Fruit fly (Drosophila melanogaster) whole organism, prepupa: ENCODE results near the gene Elp3.

Source experiments
- Blimp-1 ChIP-seq: fragments of 200-800 bp; sonication (Bioruptor generic); optimal IDR thresholded peaks from 3 replicates; lab custom pipeline; 2017; ENCODE audit warnings: missing biosample characterization, missing genetic modification characterization, mild to moderate bottlenecking, moderate library complexity, missing genetic modification reagents
- CG10631 ChIP-seq: fragments of 200-800 bp; sonication (Bioruptor generic); optimal IDR thresholded peaks from 2 replicates; lab custom pipeline; 2016; ENCODE audit warnings: missing biosample characterization, missing genetic modification characterization
- CG10669 ChIP-seq: fragments of 200-800 bp; sonication (Bioruptor generic); optimal IDR thresholded peaks from 3 replicates; lab custom pipeline; 2018; ENCODE audit warnings: missing biosample characterization, mild to moderate bottlenecking, missing genetic modification characterization, moderate library complexity
- CG11294 ChIP-seq: fragments of 200-800 bp; sonication (Bioruptor generic); IDR thresholded peaks from 2 replicates; pipeline ENCODE4 v1.3.6; 2022; ENCODE audit warnings: missing biosample characterization, missing genetic modification characterization
- CG1621 ChIP-seq: fragments of 200-800 bp; sonication (Bioruptor generic); optimal IDR thresholded peaks from 3 replicates; lab custom pipeline; 2018; ENCODE audit warnings: missing biosample characterization, mild to moderate bottlenecking, missing genetic modification characterization
- CG16779 ChIP-seq: fragments of 200-800 bp; sonication (Bioruptor generic); optimal IDR thresholded peaks from 3 replicates; lab custom pipeline; 2017; ENCODE audit warnings: missing biosample characterization, mild to moderate bottlenecking, missing genetic modification characterization
- CG3032 ChIP-seq: fragments of 200-800 bp; optimal IDR thresholded peaks from 2 replicates; lab custom pipeline; 2019; ENCODE audit warnings: missing biosample characterization, mild to moderate bottlenecking, missing genetic modification characterization, moderate library complexity
- CG31627 ChIP-seq: fragments of 200-800 bp; sonication (Bioruptor generic); optimal IDR thresholded peaks from 3 replicates; lab custom pipeline; 2016; ENCODE audit warnings: missing biosample characterization, missing genetic modification characterization
- CG32006 ChIP-seq: fragments of 200-800 bp; sonication (Bioruptor generic); optimal IDR thresholded peaks from 3 replicates; lab custom pipeline; 2017; ENCODE audit warnings: missing biosample characterization, mild to moderate bottlenecking, missing genetic modification characterization
- CG34406 ChIP-seq: fragments of 200-800 bp; sonication (Bioruptor generic); optimal IDR thresholded peaks from 3 replicates; lab custom pipeline; 2016; ENCODE audit warnings: missing biosample characterization, missing genetic modification characterization
- CG3919 ChIP-seq: fragments of 200-800 bp; sonication (Bioruptor generic); optimal IDR thresholded peaks from 3 replicates; lab custom pipeline; 2016; ENCODE audit warnings: missing biosample characterization, missing genetic modification characterization
- CG6163 ChIP-seq: fragments of 200-800 bp; sonication (Bioruptor generic); IDR thresholded peaks from 3 replicates; pipeline ENCODE4 v1.3.6; 2022; ENCODE audit warnings: missing biosample characterization, missing genetic modification characterization
- CG6808 ChIP-seq: fragments of 200-800 bp; sonication (Bioruptor generic); optimal IDR thresholded peaks from 3 replicates; lab custom pipeline; 2017; ENCODE audit warnings: missing biosample characterization, missing genetic modification characterization, mild to moderate bottlenecking, moderate library complexity, missing genetic modification reagents
- CG6854 ChIP-seq: fragments of 200-800 bp; sonication (Bioruptor generic); optimal IDR thresholded peaks from 2 replicates; lab custom pipeline; 2017; ENCODE audit warnings: missing biosample characterization, mild to moderate bottlenecking, missing genetic modification characterization
- CG8119 ChIP-seq: fragments of 200-800 bp; sonication (Bioruptor generic); IDR thresholded peaks from 3 replicates; pipeline ENCODE4 v1.3.6; 2022; ENCODE audit warnings: missing biosample characterization, missing genetic modification characterization
- CG8319 ChIP-seq: fragments of 200-800 bp; sonication (Bioruptor generic); optimal IDR thresholded peaks from 3 replicates; lab custom pipeline; 2016; ENCODE audit warnings: missing biosample characterization, missing genetic modification characterization
- CG8632 ChIP-seq: fragments of 200-800 bp; sonication (Bioruptor generic); optimal IDR thresholded peaks from 3 replicates; lab custom pipeline; 2016; ENCODE audit warnings: missing biosample characterization, missing genetic modification characterization
- CG9139 ChIP-seq: fragments of 200-800 bp; sonication (Bioruptor generic); optimal IDR thresholded peaks from 3 replicates; lab custom pipeline; 2017; ENCODE audit warnings: missing biosample characterization, mild to moderate bottlenecking, missing genetic modification characterization
- Eip75B ChIP-seq: fragments of 200-800 bp; sonication (Bioruptor generic); optimal IDR thresholded peaks from 3 replicates; lab custom pipeline; 2016; ENCODE audit warnings: missing biosample characterization, missing genetic modification characterization
- Eip78C ChIP-seq: fragments of 200-800 bp; sonication (Bioruptor generic); peaks from one replicate; lab custom pipeline; 2016; ENCODE audit warnings: missing biosample characterization, missing genetic modification characterization
- Eip93F ChIP-seq: fragments of 200-800 bp; sonication (Bioruptor generic); optimal IDR thresholded peaks from 2 replicates; lab custom pipeline; 2016; ENCODE audit warnings: missing biosample characterization, mild to moderate bottlenecking, missing genetic modification characterization
- Ets21C ChIP-seq: fragments of 200-800 bp; sonication (Bioruptor generic); optimal IDR thresholded peaks from 3 replicates; lab custom pipeline; 2016; ENCODE audit warnings: missing biosample characterization, missing genetic modification characterization
- Ets96B ChIP-seq: fragments of 200-800 bp; optimal IDR thresholded peaks from 2 replicates; lab custom pipeline; 2019; ENCODE audit warnings: missing biosample characterization, mild to moderate bottlenecking, missing genetic modification characterization, moderate library complexity
- Gug ChIP-seq: fragments of 200-800 bp; sonication (Bioruptor generic); IDR thresholded peaks from 2 replicates; pipeline ENCODE4 v1.3.6; 2022; ENCODE audit warnings: missing biosample characterization, missing genetic modification characterization
- Hr38 ChIP-seq: sonication (Bioruptor generic); optimal IDR thresholded peaks from 2 replicates; lab custom pipeline; 2016; ENCODE audit warnings: missing biosample characterization, missing genetic modification characterization
- Hr39 ChIP-seq: fragments of 200-800 bp; sonication (Bioruptor generic); optimal IDR thresholded peaks from 2 replicates; lab custom pipeline; 2016; ENCODE audit warnings: missing biosample characterization, missing genetic modification characterization
- Hr4 ChIP-seq: fragments of 200-800 bp; sonication (Bioruptor generic); optimal IDR thresholded peaks from 3 replicates; lab custom pipeline; 2016; ENCODE audit warnings: missing biosample characterization, missing genetic modification characterization
- Lpt ChIP-seq: fragments of 200-800 bp; sonication (Bioruptor generic); optimal IDR thresholded peaks from 3 replicates; lab custom pipeline; 2016; ENCODE audit warnings: missing biosample characterization, missing genetic modification characterization
- Met ChIP-seq: fragments of 200-800 bp; sonication (Bioruptor generic); optimal IDR thresholded peaks from 3 replicates; lab custom pipeline; 2016; ENCODE audit warnings: missing biosample characterization, missing genetic modification characterization
- OdsH ChIP-seq: fragments of 200-800 bp; sonication (Bioruptor generic); optimal IDR thresholded peaks from 3 replicates; lab custom pipeline; 2016; ENCODE audit warnings: missing biosample characterization, missing genetic modification characterization
- Smox ChIP-seq: fragments of 200-800 bp; sonication (Bioruptor generic); optimal IDR thresholded peaks from 3 replicates; lab custom pipeline; 2016; ENCODE audit warnings: missing biosample characterization, missing genetic modification characterization
- Sox102F ChIP-seq: fragments of 200-800 bp; sonication (Bioruptor generic); optimal IDR thresholded peaks from 2 replicates; lab custom pipeline; 2016; ENCODE audit warnings: missing biosample characterization, mild to moderate bottlenecking, missing genetic modification characterization
- Sox15 ChIP-seq: fragments of 200-800 bp; sonication (Bioruptor generic); optimal IDR thresholded peaks from 3 replicates; lab custom pipeline; 2016; ENCODE audit warnings: missing biosample characterization, missing genetic modification characterization
- achi ChIP-seq: fragments of 200-800 bp; sonication (Bioruptor generic); optimal IDR thresholded peaks from 3 replicates; lab custom pipeline; 2016; ENCODE audit warnings: missing biosample characterization, missing genetic modification characterization
- cyc ChIP-seq: fragments of 200-800 bp; sonication (Bioruptor generic); optimal IDR thresholded peaks from 3 replicates; lab custom pipeline; 2016; ENCODE audit warnings: missing biosample characterization, missing genetic modification characterization
- dsx ChIP-seq: fragments of 200-800 bp; optimal IDR thresholded peaks from 3 replicates; lab custom pipeline; 2019; ENCODE audit warnings: missing biosample characterization, mild to moderate bottlenecking, missing genetic modification characterization, moderate library complexity; ENCODE audit not compliant: poor library complexity, severe bottlenecking
- esn ChIP-seq: fragments of 200-800 bp; sonication (Bioruptor generic); optimal IDR thresholded peaks from 2 replicates; lab custom pipeline; 2016; ENCODE audit warnings: missing biosample characterization, mild to moderate bottlenecking, missing genetic modification characterization, moderate library complexity
- fd59A ChIP-seq: fragments of 200-800 bp; sonication (Bioruptor generic); optimal IDR thresholded peaks from 2 replicates; lab custom pipeline; 2017; ENCODE audit warnings: missing biosample characterization, mild to moderate bottlenecking, missing genetic modification characterization, missing genetic modification reagents
- fd85E ChIP-seq: fragments of 200-800 bp; sonication (Bioruptor generic); optimal IDR thresholded peaks from 3 replicates; lab custom pipeline; 2016; ENCODE audit warnings: missing biosample characterization, missing genetic modification characterization
- lz ChIP-seq: fragments of 200-800 bp; sonication (Bioruptor generic); optimal IDR thresholded peaks from 3 replicates; lab custom pipeline; 2016; ENCODE audit warnings: missing biosample characterization, missing genetic modification characterization
- net ChIP-seq: fragments of 200-800 bp; sonication (Bioruptor generic); optimal IDR thresholded peaks from 3 replicates; lab custom pipeline; 2016; ENCODE audit warnings: missing biosample characterization, missing genetic modification characterization
- pdm3 ChIP-seq: fragments of 200-800 bp; sonication (Bioruptor generic); optimal IDR thresholded peaks from 3 replicates; lab custom pipeline; 2016; ENCODE audit warnings: missing biosample characterization, missing genetic modification characterization
- salr ChIP-seq, 2 experiments: fragments of 200-800 bp; sonication (Bioruptor generic); optimal IDR thresholded peaks; 3 replicates each; lab custom pipeline; 2016 to 2018; ENCODE audit warnings: missing biosample characterization in 2 of 2, missing genetic modification characterization in 2 of 2, mild to moderate bottlenecking in 1 of 2
- ss ChIP-seq, 2 experiments: fragments of 200-800 bp; sonication (Bioruptor generic); optimal IDR thresholded peaks; 2 replicates in 1 of 2; 3 replicates in 1 of 2; lab custom pipeline; 2017 to 2018; ENCODE audit warnings: mild to moderate bottlenecking in 2 of 2, missing biosample characterization in 2 of 2, missing genetic modification characterization in 2 of 2, moderate library complexity in 1 of 2
- topi ChIP-seq: fragments of 200-800 bp; sonication (Bioruptor generic); optimal IDR thresholded peaks from 3 replicates; lab custom pipeline; 2016; ENCODE audit warnings: missing biosample characterization, missing genetic modification characterization
- vri ChIP-seq: fragments of 200-800 bp; sonication (Bioruptor generic); optimal IDR thresholded peaks from 3 replicates; lab custom pipeline; 2016; ENCODE audit warnings: missing biosample characterization, mild to moderate bottlenecking, missing genetic modification characterization

Elp3 gene

dm6 chr2L:4458119-4459056 lies 13.9 kb downstream of the Elp3 start, which contains the start of gene RpL27A (continued):
- TF ChIP-seq CG10669 (GFP tag; lab: Kevin White, UChicago), result peak; percentile 55
- peak; percentile 58 for TF ChIP-seq topi (GFP tag; lab: Kevin White, UChicago)
- no peak for TF ChIP-seq CG8319 (GFP tag; lab: Kevin White, UChicago)
- TF ChIP-seq CG6808 (GFP tag; lab: Kevin White, UChicago), result peak; percentile 65
- TF ChIP-seq CG11294, result no peak; the same call in 1 of the 2 replicates
- peak; percentile 72 for TF ChIP-seq lz (GFP tag; lab: Kevin White, UChicago)
- TF ChIP-seq dsx (GFP tag; lab: Kevin White, UChicago), result peak; percentile 43
- TF ChIP-seq Met (GFP tag; lab: Kevin White, UChicago), result peak; percentile 80
- TF ChIP-seq CG8632 (GFP tag; lab: Kevin White, UChicago), result peak; percentile 35
- peak; percentile 60 for TF ChIP-seq Smox (GFP tag; lab: Kevin White, UChicago)
- peak; percentile 72 for TF ChIP-seq CG34406 (GFP tag; lab: Kevin White, UChicago)
- TF ChIP-seq esn (GFP tag; lab: Kevin White, UChicago), result peak; percentile 79
- TF ChIP-seq fd85E, result no peak
- TF ChIP-seq CG32006 (GFP tag; lab: Kevin White, UChicago), result peak; percentile 60
- peak; percentile 78 for TF ChIP-seq net (GFP tag; lab: Kevin White, UChicago)
- no peak for TF ChIP-seq Gug
- peak; percentile 67 for TF ChIP-seq Eip75B
- TF ChIP-seq fd59A (GFP tag; lab: Kevin White, UChicago), result peak; percentile 37
- TF ChIP-seq Sox102F (GFP tag; lab: Kevin White, UChicago), result no peak
- no peak for TF ChIP-seq Eip93F (GFP tag; lab: Kevin White, UChicago)
- peak; percentile 70 for TF ChIP-seq cyc (GFP tag; lab: Kevin White, UChicago)
- TF ChIP-seq vri (GFP tag; lab: Kevin White, UChicago), result peak; percentile 71
- peak; percentile 64 for TF ChIP-seq CG10631 (GFP tag; lab: Kevin White, UChicago)
- TF ChIP-seq salr (GFP tag; optimal IDR thresholded peaks at IDR 0.05; lab: Kevin White, UChicago), result peak in 1 of 2 experiments; percentile 78
- TF ChIP-seq CG6854 (GFP tag; lab: Kevin White, UChicago), result peak; percentile 90
- peak; percentile 70 to 75 for TF ChIP-seq ss (GFP tag; optimal IDR thresholded peaks at IDR 0.05; lab: Kevin White, UChicago)
- no peak for TF ChIP-seq Ets21C (GFP tag; lab: Kevin White, UChicago)
- TF ChIP-seq CG3919, result peak; percentile 86
- TF ChIP-seq Lpt (GFP tag; lab: Kevin White, UChicago), result peak; percentile 9
- TF ChIP-seq CG8119, result peak; percentile 61; the same call in 2 of the 3 replicates
- TF ChIP-seq CG1621, result peak; percentile 50

- no peak for TF ChIP-seq Eip75B
- no peak for TF ChIP-seq fd85E
- TF ChIP-seq CG31627 (GFP tag; lab: Kevin White, UChicago), result peak; percentile 5
- no peak for TF ChIP-seq Ets21C (GFP tag; lab: Kevin White, UChicago)
- TF ChIP-seq Hr39, result peak; percentile 15
- TF ChIP-seq Lpt (GFP tag; lab: Kevin White, UChicago), result no peak
- TF ChIP-seq OdsH (GFP tag; lab: Kevin White, UChicago), result no peak
- TF ChIP-seq Hr4 (GFP tag; lab: Kevin White, UChicago), result no peak
- TF ChIP-seq lz (GFP tag; lab: Kevin White, UChicago), result peak; percentile 20
- TF ChIP-seq CG6163 (GFP tag; lab: Robert Waterston, UW), result no peak
- TF ChIP-seq CG32006 (GFP tag; lab: Kevin White, UChicago), result no peak
- no peak for TF ChIP-seq Gug
- TF ChIP-seq CG10669 (GFP tag; lab: Kevin White, UChicago), result no peak
- TF ChIP-seq CG16779 (tag; lab: Kevin White, UChicago), result no peak
- no peak for TF ChIP-seq Hr38
- no peak for TF ChIP-seq Smox (GFP tag; lab: Kevin White, UChicago)
- TF ChIP-seq pdm3 (GFP tag; lab: Kevin White, UChicago), result no peak
- TF ChIP-seq ss (GFP tag; optimal IDR thresholded peaks at IDR 0.05; lab: Kevin White, UChicago), result no peak
- no peak for TF ChIP-seq Sox15 (GFP tag; lab: Kevin White, UChicago)
- TF ChIP-seq CG9139 (GFP tag; lab: Kevin White, UChicago), result no peak
- no peak for TF ChIP-seq CG10631 (GFP tag; lab: Kevin White, UChicago)
- TF ChIP-seq net (GFP tag; lab: Kevin White, UChicago), result no peak
- TF ChIP-seq CG3919, result no peak
- peak; percentile 25 for TF ChIP-seq CG3032 (tag; lab: Kevin White, UChicago)
- TF ChIP-seq Blimp-1 (GFP tag; lab: Kevin White, UChicago), result no peak
- TF ChIP-seq Ets96B (tag; lab: Kevin White, UChicago), result peak; percentile 4
- TF ChIP-seq vri (GFP tag; lab: Kevin White, UChicago), result no peak
- peak; percentile 44 for TF ChIP-seq CG1621
- TF ChIP-seq achi (GFP tag; lab: Kevin White, UChicago), result no peak
- TF ChIP-seq topi (GFP tag; lab: Kevin White, UChicago), result peak; percentile 23
- peak; percentile 77 for TF ChIP-seq Eip78C (GFP tag; lab: Kevin White, UChicago)
Measured at dm6 chr2L:4459543-4459942, 15.0 kb downstream of the Elp3 start, which contains the start of the genes mRpL27 and CG15435. Gene mRpL27 (minus strand): TSS chr2L:4459638. Gene CG15435 (plus strand): TSS chr2L:4459729.
